Worm (Caenorhabditis elegans) whole organism, young adult: Measurements from ENCODE around the gene F38A6.5.

Experiments
- C17E4.6 ChIP-seq: fragments of 200-800 bp; sonication (Bioruptor generic); IDR thresholded peaks from 2 replicates; pipeline ENCODE4 v1.3.6; 2022; ENCODE audit warnings: missing genetic modification reagents, missing genetic modification characterization, missing compliant biosample characterization
- F10E7.11 ChIP-seq: sonication (generic microtip); optimal IDR thresholded peaks from 2 replicates; lab custom pipeline; 2017; ENCODE audit warnings: mild to moderate bottlenecking, missing genetic modification characterization, moderate library complexity, missing compliant biosample characterization
- F37B4.10 ChIP-seq: fragments of 200-800 bp; sonication (Bioruptor generic); IDR thresholded peaks from 2 replicates; pipeline ENCODE4 v1.3.6; 2022; ENCODE audit warnings: missing genetic modification characterization, missing compliant biosample characterization
- F39B2.1 ChIP-seq: fragments of 200-800 bp; sonication (Bioruptor generic); IDR thresholded peaks from 2 replicates; pipeline ENCODE4 v1.3.6; 2022; ENCODE audit warnings: missing genetic modification reagents, missing genetic modification characterization, missing compliant biosample characterization
- F55B11.4 ChIP-seq: sonication (generic microtip); optimal IDR thresholded peaks from 2 replicates; lab custom pipeline; 2016; ENCODE audit warnings: missing compliant biosample characterization, missing genetic modification characterization, borderline replicate concordance; ENCODE audit not compliant: insufficient read depth
- Y67H2A.10 ChIP-seq: fragments of 200-800 bp; sonication (Bioruptor generic); conservative IDR thresholded peaks from 2 replicates; pipeline ENCODE4 v1.3.6; 2022; ENCODE audit warnings: missing genetic modification reagents, missing genetic modification characterization, missing compliant biosample characterization
- Y95B8A.8 ChIP-seq: fragments of 200-800 bp; sonication (Bioruptor generic); IDR thresholded peaks from 2 replicates; pipeline ENCODE4 v1.3.6; 2022; ENCODE audit warnings: missing genetic modification reagents, missing genetic modification characterization, missing compliant biosample characterization
- ccch-3 ChIP-seq: fragments of 200-800 bp; sonication (Bioruptor generic); optimal IDR thresholded peaks from 2 replicates; lab custom pipeline; 2018; ENCODE audit warnings: mild to moderate bottlenecking, missing genetic modification characterization, missing compliant biosample characterization
- cebp-1 ChIP-seq, 2 experiments: fragments of 200-800 bp in 1 of 2; sonication (Bioruptor generic) in 1 of 2; sonication (generic microtip) in 1 of 2; IDR thresholded peaks in 1 of 2; optimal IDR thresholded peaks in 1 of 2; 2 replicates each; pipeline versions ENCODE4 v1.3.6 to Lab custom; 2017 to 2022; ENCODE audit warnings: missing compliant biosample characterization in 2 of 2, missing genetic modification characterization in 2 of 2, mild to moderate bottlenecking in 1 of 2, missing genetic modification reagents in 1 of 2, moderate library complexity in 1 of 2
- ceh-100 ChIP-seq: fragments of 200-800 bp; sonication (Bioruptor generic); IDR thresholded peaks from 2 replicates; pipeline ENCODE4 v1.3.6; 2022; ENCODE audit warnings: missing genetic modification reagents, missing genetic modification characterization, missing compliant biosample characterization
- ceh-40 ChIP-seq: fragments of 200-800 bp; sonication (Bioruptor generic); IDR thresholded peaks from 2 replicates; pipeline ENCODE4 v1.3.6; 2022; ENCODE audit warnings: missing genetic modification characterization, missing compliant biosample characterization
- ceh-91 ChIP-seq: fragments of 200-800 bp; sonication (Bioruptor generic); IDR thresholded peaks from 2 replicates; pipeline ENCODE4 v1.3.6; 2022; ENCODE audit warnings: missing genetic modification reagents, missing genetic modification characterization, missing compliant biosample characterization
- die-1 ChIP-seq: sonication (generic microtip); optimal IDR thresholded peaks from 2 replicates; lab custom pipeline; 2016; ENCODE audit warnings: missing genotype, mild to moderate bottlenecking, missing genetic modification characterization, missing compliant biosample characterization
- dpff-1 ChIP-seq: sonication (generic microtip); optimal IDR thresholded peaks from 2 replicates; lab custom pipeline; 2017; ENCODE audit warnings: mild to moderate bottlenecking, missing genetic modification characterization, missing compliant biosample characterization
- egl-44 ChIP-seq: fragments of 200-800 bp; sonication (Bioruptor generic); IDR thresholded peaks from 2 replicates; pipeline ENCODE4 v1.3.6; 2022; ENCODE audit warnings: missing genetic modification reagents, missing genetic modification characterization, missing compliant biosample characterization
- ekl-4 ChIP-seq: fragments of 200-800 bp; sonication (Bioruptor generic); IDR thresholded peaks from 2 replicates; pipeline ENCODE4 v1.3.6; 2022; ENCODE audit warnings: missing genetic modification reagents, missing genetic modification characterization, missing compliant biosample characterization
- hmg-1.2 ChIP-seq: fragments of 200-800 bp; sonication (Bioruptor generic); IDR thresholded peaks from 2 replicates; pipeline ENCODE4 v1.3.6; 2022; ENCODE audit warnings: missing genetic modification reagents, missing genetic modification characterization, missing compliant biosample characterization
- hmg-20 ChIP-seq: fragments of 200-800 bp; sonication (Bioruptor generic); IDR thresholded peaks from 2 replicates; pipeline ENCODE4 v1.3.6; 2022; ENCODE audit warnings: missing genetic modification reagents, missing genetic modification characterization, missing compliant biosample characterization
- hsf-1 ChIP-seq: fragments of 200-800 bp; sonication (Bioruptor generic); IDR thresholded peaks from 2 replicates; pipeline ENCODE4 v1.3.6; 2022; ENCODE audit warnings: missing genetic modification reagents, missing genetic modification characterization, missing compliant biosample characterization
- let-607 ChIP-seq, 2 experiments: fragments of 200-800 bp in 1 of 2; sonication (Bioruptor generic) in 1 of 2; sonication (generic microtip) in 1 of 2; optimal IDR thresholded peaks; 2 replicates each; lab custom pipeline; 2016 to 2018; ENCODE audit warnings: mild to moderate bottlenecking in 2 of 2, missing compliant biosample characterization in 2 of 2, missing genetic modification characterization in 2 of 2, moderate library complexity in 2 of 2, missing genotype in 1 of 2
- lin-35 ChIP-seq, 3 experiments: fragments of 150-350 bp in 2 of 3; sonication (generic microtip) in 1 of 3; optimal IDR thresholded peaks; 2 replicates each; lab custom pipeline; 2014 to 2018; ENCODE audit warnings: missing biosample characterization in 3 of 3, missing genetic modification characterization in 3 of 3, missing genetic modification reagents in 3 of 3
- lin-40 ChIP-seq: sonication (generic microtip); optimal IDR thresholded peaks from 2 replicates; lab custom pipeline; 2016; ENCODE audit warnings: missing genetic modification characterization, mild to moderate bottlenecking, missing compliant biosample characterization, missing genotype, missing genetic modification reagents
- lin-54 ChIP-seq: fragments of 200-800 bp; sonication (Bioruptor generic); optimal IDR thresholded peaks from 2 replicates; lab custom pipeline; 2018; ENCODE audit warnings: mild to moderate bottlenecking, missing genetic modification characterization, missing compliant biosample characterization
- lir-1 ChIP-seq: fragments of 200-800 bp; sonication (Bioruptor generic); conservative IDR thresholded peaks from 2 replicates; pipeline ENCODE4 v1.3.6; 2022; ENCODE audit warnings: missing genetic modification reagents, missing genetic modification characterization, missing compliant biosample characterization
- madf-10 ChIP-seq: sonication (generic microtip); optimal IDR thresholded peaks from 2 replicates; lab custom pipeline; 2016; ENCODE audit warnings: mild to moderate bottlenecking, missing genetic modification characterization, missing compliant biosample characterization
- nfya-2 ChIP-seq: fragments of 200-800 bp; sonication (Bioruptor generic); IDR thresholded peaks from 2 replicates; pipeline ENCODE4 v1.3.6; 2022; ENCODE audit warnings: missing genetic modification reagents, missing genetic modification characterization, missing compliant biosample characterization
- nhr-120 ChIP-seq: fragments of 200-800 bp; sonication (Bioruptor generic); IDR thresholded peaks from 2 replicates; pipeline ENCODE4 v1.3.6; 2022; ENCODE audit warnings: missing genetic modification characterization, missing compliant biosample characterization
- nhr-80 ChIP-seq: sonication (generic microtip); optimal IDR thresholded peaks from 2 replicates; lab custom pipeline; 2016; ENCODE audit warnings: missing genetic modification characterization, missing compliant biosample characterization
- pha-4 ChIP-seq: fragments of 150-350 bp; sonication (generic microtip); optimal IDR thresholded peaks from 2 replicates; lab custom pipeline; 2014; ENCODE audit warnings: missing biosample characterization, missing genetic modification reagents, missing genetic modification characterization
- snpc-4 ChIP-seq, 5 experiments: fragments of 150-350 bp in 1 of 5; sonication (generic microtip) in 4 of 5; optimal IDR thresholded peaks; 2 replicates each; lab custom pipeline; 2014 to 2018; ENCODE audit warnings: missing genetic modification characterization in 5 of 5, missing biosample characterization in 3 of 5, antibody characterized with exemption in 2 of 5, mild to moderate bottlenecking in 2 of 5, missing compliant biosample characterization in 2 of 5, missing genotype in 2 of 5, moderate library complexity in 2 of 5, missing genetic modification reagents in 1 of 5
- sptf-2 ChIP-seq: fragments of 200-800 bp; sonication (Bioruptor generic); optimal IDR thresholded peaks from 2 replicates; lab custom pipeline; 2018; ENCODE audit warnings: mild to moderate bottlenecking, missing genetic modification characterization, missing compliant biosample characterization
- tbp1 ChIP-seq: fragments of 200-800 bp; sonication (Bioruptor generic); optimal IDR thresholded peaks from 2 replicates; lab custom pipeline; 2018; ENCODE audit warnings: mild to moderate bottlenecking, missing genetic modification characterization, missing compliant biosample characterization
- tbx-9 ChIP-seq: sonication (generic microtip); optimal IDR thresholded peaks from 2 replicates; lab custom pipeline; 2016; ENCODE audit warnings: borderline replicate concordance, missing genetic modification characterization, inconsistent platforms, missing compliant biosample characterization
- xnd-1 ChIP-seq: sonication (generic microtip); optimal IDR thresholded peaks from 2 replicates; lab custom pipeline; 2016; ENCODE audit warnings: missing genotype, missing genetic modification reagents, missing genetic modification characterization, missing compliant biosample characterization
- ztf-22 ChIP-seq: fragments of 200-800 bp; sonication (Bioruptor generic); optimal IDR thresholded peaks from 2 replicates; lab custom pipeline; 2018; ENCODE audit warnings: mild to moderate bottlenecking, missing genetic modification characterization, moderate library complexity, missing compliant biosample characterization
- ztf-25 ChIP-seq: fragments of 200-800 bp; sonication (Bioruptor generic); IDR thresholded peaks from 2 replicates; pipeline ENCODE4 v1.3.6; 2022; ENCODE audit warnings: missing genetic modification reagents, missing genetic modification characterization, missing compliant biosample characterization
- ztf-6 ChIP-seq: fragments of 200-800 bp; sonication (Bioruptor generic); IDR thresholded peaks from 2 replicates; pipeline ENCODE4 v1.3.6; 2022; ENCODE audit warnings: missing genetic modification reagents, missing genetic modification characterization, missing compliant biosample characterization

The F38A6.5 gene

ce11 chrV:20775269-20775668 lies 1.7 kb upstream of the F38A6.5 start, which contains the start of gene F38A6.4:
Gene F38A6.4 (minus strand): TSS chrV:20775369.
- TF ChIP-seq hsf-1 (GFP tag; lab: Robert Waterston, UW) (no peak), lin-35 (GFP tag; optimal IDR thresholded peaks at IDR 0.05; lab: Kevin White, UChicago) (no peak), hmg-1.2 (no peak), ccch-3 (GFP tag; lab: Kevin White, UChicago) (no peak), snpc-4 (GFP tag; optimal IDR thresholded peaks at IDR 0.05; lab: Kevin White, UChicago) (no peak), snpc-4 (tag; optimal IDR thresholded peaks at IDR 0.05; lab: Kevin White, UChicago) (no peak), sptf-2 (GFP tag; lab: Kevin White, UChicago) (no peak), F39B2.1 (GFP tag; lab: Robert Waterston, UW) (no peak), xnd-1 (tag; lab: Kevin White, UChicago) (no peak), F10E7.11 (tag; lab: Kevin White, UChicago) (no peak), Y67H2A.10 (GFP tag; lab: Robert Waterston, UW) (no peak), lin-54 (GFP tag; lab: Kevin White, UChicago) (no peak), lir-1 (no peak), Y95B8A.8 (no peak), nhr-120 (GFP tag; lab: Robert Waterston, UW) (no peak), ztf-6 (GFP tag; lab: Robert Waterston, UW) (no peak), ceh-91 (GFP tag; lab: Robert Waterston, UW) (no peak)
- TF ChIP-seq, all 124 proteins: peak for 0

DNA sequence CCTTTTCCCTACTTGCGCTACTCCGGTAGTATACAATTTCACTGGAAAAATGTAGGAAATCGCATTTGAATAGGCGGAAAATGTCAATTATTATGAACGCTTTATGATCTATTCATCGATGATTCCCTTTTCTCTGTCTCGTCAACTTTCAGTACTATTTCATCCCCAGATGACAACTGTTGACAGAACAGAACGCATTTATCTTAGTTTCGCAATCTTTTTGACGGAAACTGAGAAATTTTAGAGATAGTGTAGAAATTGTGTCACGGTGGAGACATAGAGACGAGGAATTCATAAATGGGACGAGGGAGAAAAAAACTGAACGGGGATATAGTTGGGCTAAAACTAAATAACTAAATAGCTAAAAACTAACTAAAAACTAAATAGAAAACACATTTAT lies 1.8 kb downstream of the F38A6.5 start:
- TF ChIP-seq ceh-91 (GFP tag; lab: Robert Waterston, UW) (no peak), cebp-1 (GFP tag; IDR thresholded peaks at IDR 0.05; lab: Robert Waterston, UW) (no peak), cebp-1 (tag; optimal IDR thresholded peaks at IDR 0.05; lab: Kevin White, UChicago) (peak; percentile 79)

DNA sequence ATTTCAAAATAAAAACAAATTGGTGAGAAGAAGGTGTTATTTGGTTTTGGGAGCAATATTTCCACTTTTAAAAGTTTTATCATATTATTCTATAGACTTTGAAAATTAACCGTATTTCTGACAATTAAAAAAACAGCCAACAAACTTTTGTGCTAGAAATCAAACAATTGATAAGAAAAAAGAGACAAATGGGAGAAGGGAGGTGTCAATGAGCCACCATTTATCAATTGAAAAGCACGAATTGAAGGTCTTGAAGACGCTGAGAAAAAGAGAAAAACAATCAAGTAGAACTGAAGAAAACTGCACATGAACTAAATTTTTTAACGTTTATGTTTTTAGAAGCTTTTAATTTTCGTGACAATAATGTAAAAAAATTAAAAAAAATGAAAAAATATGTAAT lies 2.7 kb downstream of the F38A6.5 start:
- peak in 1 of 2 experiments; percentile 4 for TF ChIP-seq let-607 (tag; optimal IDR thresholded peaks at IDR 0.05; lab: Kevin White, UChicago)
- peak; percentile 78 for TF ChIP-seq nhr-80 (tag; lab: Kevin White, UChicago)
- TF ChIP-seq tbx-9 (tag; lab: Kevin White, UChicago): no peak
- no peak for TF ChIP-seq ekl-4 (GFP tag; lab: Robert Waterston, UW)
- TF ChIP-seq madf-10 (tag; lab: Kevin White, UChicago): peak; percentile 30
- no peak for TF ChIP-seq ceh-100

- no peak for TF ChIP-seq ztf-22
- TF ChIP-seq lin-35 (GFP tag; optimal IDR thresholded peaks at IDR 0.05; lab: Kevin White, UChicago): no peak
- no peak for TF ChIP-seq F37B4.10 (GFP tag; lab: Robert Waterston, UW)
- TF ChIP-seq die-1 (tag; lab: Kevin White, UChicago): no peak
- no peak for TF ChIP-seq snpc-4 (GFP tag; optimal IDR thresholded peaks at IDR 0.05; lab: Kevin White, UChicago)
- TF ChIP-seq snpc-4 (tag; optimal IDR thresholded peaks at IDR 0.05; lab: Kevin White, UChicago): no peak
- TF ChIP-seq F55B11.4: no peak
- TF ChIP-seq lin-40: no peak
- TF ChIP-seq ceh-40: no peak
- TF ChIP-seq egl-44 (GFP tag; lab: Robert Waterston, UW): no peak
- no peak for TF ChIP-seq pha-4 (tag; lab: Kevin White, UChicago)
- TF ChIP-seq hmg-20 (GFP tag; lab: Robert Waterston, UW): no peak
- no peak for TF ChIP-seq tbp1 (GFP tag; lab: Kevin White, UChicago)
- no peak for TF ChIP-seq ztf-25
- TF ChIP-seq cebp-1 (GFP tag; IDR thresholded peaks at IDR 0.05; lab: Robert Waterston, UW): no peak
- TF ChIP-seq cebp-1 (tag; optimal IDR thresholded peaks at IDR 0.05; lab: Kevin White, UChicago): no peak
- no peak for TF ChIP-seq nfya-2 (GFP tag; lab: Robert Waterston, UW)
- no peak for TF ChIP-seq dpff-1
- TF ChIP-seq C17E4.6 (GFP tag; lab: Robert Waterston, UW): no peak
- TF ChIP-seq, all 124 proteins: peak for 0
Measured at ce11 chrV:20770061-20770460, 3.5 kb downstream of the F38A6.5 start, which contains the start of gene elp-1. Gene elp-1 (minus strand): TSS chrV:20770161.
